Fruit fly (Drosophila melanogaster) whole organism, wandering third instar larva: ENCODE results near the gene CG43902.

Experiments used
- CG32264 ChIP-seq: fragments of 200-800 bp; sonication (Bioruptor generic); optimal IDR thresholded peaks from 2 replicates; lab custom pipeline; 2016; ENCODE audit warnings: missing biosample characterization, missing genetic modification characterization
- Jra ChIP-seq: sonication (Bioruptor generic); optimal IDR thresholded peaks from 2 replicates; lab custom pipeline; 2016; ENCODE audit warnings: missing biosample characterization, missing genetic modification characterization
- N ChIP-seq: fragments of >200 bp; optimal IDR thresholded peaks from 2 replicates; lab custom pipeline; 2018; ENCODE audit warnings: missing biosample characterization, missing external identifiers, missing genetic modification characterization
- OdsH ChIP-seq: fragments of 200-800 bp; sonication (Bioruptor generic); optimal IDR thresholded peaks from 2 replicates; lab custom pipeline; 2016; ENCODE audit warnings: missing biosample characterization, mild to moderate bottlenecking, missing genetic modification characterization
- Sp1 ChIP-seq: fragments of 200-800 bp; sonication (Bioruptor generic); optimal IDR thresholded peaks from 3 replicates; lab custom pipeline; 2019; ENCODE audit warnings: missing biosample characterization, mild to moderate bottlenecking, missing genetic modification characterization, moderate library complexity
- fru ChIP-seq: fragments of 200-800 bp; sonication (Bioruptor generic); optimal IDR thresholded peaks from 3 replicates; lab custom pipeline; 2016; ENCODE audit warnings: missing biosample characterization, mild to moderate bottlenecking, missing genetic modification characterization
- h ChIP-seq: fragments of 200-800 bp; sonication (Bioruptor generic); optimal IDR thresholded peaks from 3 replicates; lab custom pipeline; 2016; ENCODE audit warnings: missing biosample characterization, mild to moderate bottlenecking, missing genetic modification characterization
- jim ChIP-seq: fragments of 175-275, 200-325 bp; sonication (Bioruptor generic); optimal IDR thresholded peaks from 2 replicates; lab custom pipeline; 2016; ENCODE audit warnings: missing biosample characterization, mild to moderate bottlenecking, missing genetic modification characterization
- usp ChIP-seq: fragments of >200 bp; optimal IDR thresholded peaks from 2 replicates; lab custom pipeline; 2017; ENCODE audit warnings: missing biosample characterization, missing genetic modification characterization

dm6 chrX:10209556-10210164 lies 51.4 kb downstream of the CG43902 start:
- TF ChIP-seq Jra (GFP tag; lab: Kevin White, UChicago) (no peak), OdsH (GFP tag; lab: Kevin White, UChicago) (no peak), CG32264 (no peak), h (GFP tag; lab: Kevin White, UChicago) (no peak), jim (GFP tag; lab: Kevin White, UChicago) (no peak), N (GFP tag; lab: Kevin White, UChicago) (no peak), usp (GFP tag; lab: Kevin White, UChicago) (no peak), fru (GFP tag; lab: Kevin White, UChicago) (no peak), Sp1 (GFP tag; lab: Kevin White, UChicago) (no peak)
